Fruit fly (Drosophila melanogaster) whole organism, embryonic: Measurements from ENCODE around the gene CG6891.

ENCODE experiments used
- Ada2b ChIP-seq: fragments of 200-800 bp; sonication (Bioruptor generic); IDR thresholded peaks from 2 replicates; pipeline ENCODE4 v1.3.6; 2022; ENCODE audit warnings: missing biosample characterization, missing genetic modification characterization
- Asciz ChIP-seq: fragments of 200-800 bp; sonication (Bioruptor generic); optimal IDR thresholded peaks from 2 replicates; lab custom pipeline; 2017; ENCODE audit warnings: missing biosample characterization, mild to moderate bottlenecking, missing genetic modification characterization, missing genetic modification reagents
- Blimp-1 ChIP-seq: fragments of 200-800 bp; sonication (Bioruptor generic); optimal IDR thresholded peaks from 3 replicates; lab custom pipeline; 2018; ENCODE audit warnings: missing biosample characterization, missing genetic modification characterization, mild to moderate bottlenecking, moderate library complexity, missing genetic modification reagents
- CG10209 ChIP-seq: fragments of 200-800 bp; sonication (Bioruptor generic); optimal IDR thresholded peaks from 3 replicates; lab custom pipeline; 2017; ENCODE audit warnings: missing biosample characterization, mild to moderate bottlenecking, missing genetic modification characterization, missing genetic modification reagents
- CG10654 ChIP-seq: fragments of 200-800 bp; sonication (Bioruptor generic); optimal IDR thresholded peaks from 2 replicates; lab custom pipeline; 2016; ENCODE audit warnings: missing biosample characterization, missing genetic modification characterization
- CG10979 ChIP-seq: fragments of 200-800 bp; sonication (Bioruptor generic); optimal IDR thresholded peaks from 2 replicates; lab custom pipeline; 2018; ENCODE audit warnings: missing biosample characterization, mild to moderate bottlenecking, missing genetic modification characterization, moderate library complexity
- CG11504 ChIP-seq: fragments of 200-800 bp; sonication (Bioruptor generic); optimal IDR thresholded peaks from 3 replicates; lab custom pipeline; 2019; ENCODE audit warnings: missing biosample characterization, mild to moderate bottlenecking, missing genetic modification characterization, moderate library complexity
- CG11723 ChIP-seq: fragments of 200-800 bp; sonication (Bioruptor generic); optimal IDR thresholded peaks from 2 replicates; lab custom pipeline; 2017; ENCODE audit warnings: missing biosample characterization, mild to moderate bottlenecking, missing genetic modification characterization
- CG12391 ChIP-seq: fragments of 200-800 bp; sonication (Bioruptor generic); optimal IDR thresholded peaks from 3 replicates; lab custom pipeline; 2018; ENCODE audit warnings: missing biosample characterization, mild to moderate bottlenecking, missing genetic modification characterization, moderate library complexity
- CG12942 ChIP-seq: fragments of 200-800 bp; sonication (Bioruptor generic); optimal IDR thresholded peaks from 3 replicates; lab custom pipeline; 2016; ENCODE audit warnings: missing biosample characterization, missing genetic modification characterization
- CG1529 ChIP-seq: fragments of 200-800 bp; sonication (Bioruptor generic); optimal IDR thresholded peaks from 3 replicates; lab custom pipeline; 2018; ENCODE audit warnings: missing biosample characterization, missing genetic modification characterization
- CG15601 ChIP-seq: fragments of 200-800 bp; sonication (Bioruptor generic); optimal IDR thresholded peaks from 3 replicates; lab custom pipeline; 2019; ENCODE audit warnings: missing biosample characterization, mild to moderate bottlenecking, missing genetic modification characterization, moderate library complexity
- CG1602 ChIP-seq: fragments of 200-800 bp; sonication (Bioruptor generic); optimal IDR thresholded peaks from 3 replicates; lab custom pipeline; 2016; ENCODE audit warnings: missing biosample characterization, missing genetic modification characterization
- CG17359 ChIP-seq: fragments of 200-800 bp; sonication (Bioruptor generic); optimal IDR thresholded peaks from 3 replicates; lab custom pipeline; 2018; ENCODE audit warnings: missing biosample characterization, mild to moderate bottlenecking, missing genetic modification characterization, moderate library complexity
- CG2875 ChIP-seq: fragments of 200-800 bp; sonication (Bioruptor generic); optimal IDR thresholded peaks from 2 replicates; lab custom pipeline; 2017; ENCODE audit warnings: missing biosample characterization, mild to moderate bottlenecking, missing genetic modification characterization, missing genetic modification reagents
- CG30020 ChIP-seq: fragments of 200-800 bp; optimal IDR thresholded peaks from 2 replicates; lab custom pipeline; 2019; ENCODE audit warnings: missing biosample characterization, mild to moderate bottlenecking, missing genetic modification characterization, moderate library complexity
- CG31224 ChIP-seq: fragments of 200-800 bp; sonication (Bioruptor generic); IDR thresholded peaks from 2 replicates; pipeline ENCODE4 v1.3.6; 2022; ENCODE audit warnings: missing biosample characterization, missing genetic modification characterization
- CG31441 ChIP-seq: fragments of 200-800 bp; sonication (Bioruptor generic); IDR thresholded peaks from 2 replicates; pipeline ENCODE4 v1.3.6; 2022; ENCODE audit warnings: missing biosample characterization, missing genetic modification characterization
- CG32532 ChIP-seq: fragments of 200-800 bp; sonication (Bioruptor generic); IDR thresholded peaks from 2 replicates; pipeline ENCODE4 v1.3.6; 2022; ENCODE audit warnings: missing biosample characterization, missing genetic modification characterization
- CG33557 ChIP-seq: fragments of 200-800 bp; sonication (Bioruptor generic); optimal IDR thresholded peaks from 2 replicates; lab custom pipeline; 2019; ENCODE audit warnings: missing biosample characterization, mild to moderate bottlenecking, missing genetic modification characterization, moderate library complexity
- CG4820 ChIP-seq: fragments of 200-800 bp; sonication (Bioruptor generic); optimal IDR thresholded peaks from 3 replicates; lab custom pipeline; 2016; ENCODE audit warnings: missing biosample characterization, missing genetic modification characterization
- CG6254 ChIP-seq: fragments of 200-800 bp; sonication (Bioruptor generic); optimal IDR thresholded peaks from 3 replicates; lab custom pipeline; 2017; ENCODE audit warnings: mild to moderate bottlenecking, missing biosample characterization, missing genetic modification reagents, missing genetic modification characterization
- CG8281 ChIP-seq: fragments of 200-800 bp; sonication (Bioruptor generic); optimal IDR thresholded peaks from 2 replicates; lab custom pipeline; 2018; ENCODE audit warnings: missing biosample characterization, mild to moderate bottlenecking, missing genetic modification characterization, moderate library complexity
- CG8388 ChIP-seq: fragments of 200-800 bp; sonication (Bioruptor generic); optimal IDR thresholded peaks from 2 replicates; lab custom pipeline; 2019; ENCODE audit warnings: missing biosample characterization, mild to moderate bottlenecking, missing genetic modification characterization, moderate library complexity
- CG9437 ChIP-seq: fragments of 200-800 bp; sonication (Bioruptor generic); optimal IDR thresholded peaks from 2 replicates; lab custom pipeline; 2018; ENCODE audit warnings: missing biosample characterization, mild to moderate bottlenecking, missing genetic modification characterization
- Dek ChIP-seq: fragments of 200-800 bp; sonication (Bioruptor generic); optimal IDR thresholded peaks from 3 replicates; lab custom pipeline; 2019; ENCODE audit warnings: missing biosample characterization, mild to moderate bottlenecking, missing genetic modification characterization, moderate library complexity
- HLHmδ ChIP-seq: fragments of 200-800 bp; sonication (Bioruptor generic); optimal IDR thresholded peaks from 2 replicates; lab custom pipeline; 2018; ENCODE audit warnings: missing biosample characterization, mild to moderate bottlenecking, missing genetic modification characterization, moderate library complexity
- Max ChIP-seq: fragments of 200-800 bp; sonication (Bioruptor generic); optimal IDR thresholded peaks from 2 replicates; lab custom pipeline; 2016; ENCODE audit warnings: missing biosample characterization, mild to moderate bottlenecking, missing genetic modification characterization
- Rfx ChIP-seq: fragments of 200-800 bp; sonication (Bioruptor generic); IDR thresholded peaks from 2 replicates; pipeline ENCODE4 v1.3.6; 2022; ENCODE audit warnings: missing biosample characterization, missing genetic modification characterization
- Sin3A ChIP-seq: fragments of >200 bp; optimal IDR thresholded peaks from 2 replicates; lab custom pipeline; 2018
- Six4 ChIP-seq: fragments of 200-800 bp; sonication (Bioruptor generic); optimal IDR thresholded peaks from 2 replicates; lab custom pipeline; 2016; ENCODE audit warnings: missing biosample characterization, missing genetic modification characterization
- Sox100B ChIP-seq: fragments of 200-800 bp; sonication (Bioruptor generic); optimal IDR thresholded peaks from 3 replicates; lab custom pipeline; 2018; ENCODE audit warnings: missing biosample characterization, mild to moderate bottlenecking, missing genetic modification characterization
- Spps ChIP-seq: fragments of 200-800 bp; sonication (Bioruptor generic); optimal IDR thresholded peaks from 2 replicates; lab custom pipeline; 2018; ENCODE audit warnings: missing biosample characterization, mild to moderate bottlenecking, missing genetic modification characterization
- Xbp1 ChIP-seq: fragments of 200-800 bp; sonication (Bioruptor generic); optimal IDR thresholded peaks from 3 replicates; lab custom pipeline; 2016; ENCODE audit warnings: missing biosample characterization, mild to moderate bottlenecking, missing genetic modification characterization
- bcd ChIP-seq: fragments of 200-800 bp; sonication (Bioruptor generic); optimal IDR thresholded peaks from 2 replicates; lab custom pipeline; 2017; ENCODE audit warnings: missing biosample characterization, mild to moderate bottlenecking, missing genetic modification characterization
- bsh ChIP-seq, 2 experiments: fragments of 200-800 bp; sonication (Bioruptor generic); optimal IDR thresholded peaks; 2 replicates each; lab custom pipeline; 2017 to 2018; ENCODE audit warnings: mild to moderate bottlenecking in 2 of 2, missing biosample characterization in 2 of 2, missing genetic modification characterization in 2 of 2, moderate library complexity in 1 of 2
- chinmo ChIP-seq: fragments of 200-800 bp; sonication (Bioruptor generic); IDR thresholded peaks from 4 replicates; pipeline ENCODE4 v1.3.6; 2022; ENCODE audit warnings: missing biosample characterization, missing genetic modification characterization; ENCODE audit not compliant: partially characterized antibody
- croc ChIP-seq: fragments of 200-800 bp; sonication (Bioruptor generic); conservative IDR thresholded peaks from 3 replicates; pipeline ENCODE4 v1.3.6; 2022; ENCODE audit warnings: missing biosample characterization, missing genetic modification characterization
- dysf ChIP-seq: fragments of 200-800 bp; sonication (Bioruptor generic); IDR thresholded peaks from 3 replicates; pipeline ENCODE4 v1.3.6; 2022; ENCODE audit warnings: missing biosample characterization, missing genetic modification characterization
- hkb ChIP-seq, 2 experiments: fragments of 200-800 bp in 1 of 2; fragments of >200 bp in 1 of 2; sonication (Bioruptor generic) in 1 of 2; IDR thresholded peaks in 1 of 2; optimal IDR thresholded peaks in 1 of 2; 2 replicates each; pipeline versions ENCODE4 v1.3.6 to Lab custom; 2017 to 2022; ENCODE audit warnings: missing biosample characterization in 1 of 2, missing genetic modification characterization in 1 of 2
- insv ChIP-seq, 2 experiments: fragments of 200-800 bp; sonication (Bioruptor generic); optimal IDR thresholded peaks; 3 replicates each; lab custom pipeline; 2016 to 2018; ENCODE audit warnings: missing biosample characterization in 2 of 2, missing genetic modification characterization in 2 of 2
- nom ChIP-seq: fragments of 200-800 bp; sonication (Bioruptor generic); optimal IDR thresholded peaks from 2 replicates; lab custom pipeline; 2017; ENCODE audit warnings: missing biosample characterization, missing genetic modification characterization, mild to moderate bottlenecking, moderate library complexity, missing genetic modification reagents
- org-1 ChIP-seq: fragments of 200-800 bp; sonication (Bioruptor generic); optimal IDR thresholded peaks from 2 replicates; lab custom pipeline; 2017; ENCODE audit warnings: missing biosample characterization, missing genetic modification characterization
- phol ChIP-seq: fragments of 200-800 bp; sonication (Bioruptor generic); optimal IDR thresholded peaks from 3 replicates; lab custom pipeline; 2018; ENCODE audit warnings: missing biosample characterization, mild to moderate bottlenecking, missing genetic modification characterization, moderate library complexity
- pum ChIP-seq: fragments of 200-800 bp; sonication (Bioruptor generic); optimal IDR thresholded peaks from 2 replicates; lab custom pipeline; 2016; ENCODE audit warnings: missing biosample characterization, missing genetic modification characterization
- ssp ChIP-seq: fragments of 200-800 bp; sonication (Bioruptor generic); IDR thresholded peaks from 2 replicates; pipeline ENCODE4 v1.3.6; 2022; ENCODE audit warnings: missing biosample characterization, missing genetic modification characterization
- zf30C ChIP-seq: fragments of 200-800 bp; sonication (Bioruptor generic); optimal IDR thresholded peaks from 3 replicates; lab custom pipeline; 2018; ENCODE audit warnings: missing biosample characterization, mild to moderate bottlenecking, missing genetic modification characterization
- zfh1 ChIP-seq: fragments of 200-800 bp; sonication (Bioruptor generic); IDR thresholded peaks from 3 replicates; pipeline ENCODE4 v1.3.6; 2022; ENCODE audit warnings: missing biosample characterization, missing genetic modification characterization

Gene CG6891

DNA sequence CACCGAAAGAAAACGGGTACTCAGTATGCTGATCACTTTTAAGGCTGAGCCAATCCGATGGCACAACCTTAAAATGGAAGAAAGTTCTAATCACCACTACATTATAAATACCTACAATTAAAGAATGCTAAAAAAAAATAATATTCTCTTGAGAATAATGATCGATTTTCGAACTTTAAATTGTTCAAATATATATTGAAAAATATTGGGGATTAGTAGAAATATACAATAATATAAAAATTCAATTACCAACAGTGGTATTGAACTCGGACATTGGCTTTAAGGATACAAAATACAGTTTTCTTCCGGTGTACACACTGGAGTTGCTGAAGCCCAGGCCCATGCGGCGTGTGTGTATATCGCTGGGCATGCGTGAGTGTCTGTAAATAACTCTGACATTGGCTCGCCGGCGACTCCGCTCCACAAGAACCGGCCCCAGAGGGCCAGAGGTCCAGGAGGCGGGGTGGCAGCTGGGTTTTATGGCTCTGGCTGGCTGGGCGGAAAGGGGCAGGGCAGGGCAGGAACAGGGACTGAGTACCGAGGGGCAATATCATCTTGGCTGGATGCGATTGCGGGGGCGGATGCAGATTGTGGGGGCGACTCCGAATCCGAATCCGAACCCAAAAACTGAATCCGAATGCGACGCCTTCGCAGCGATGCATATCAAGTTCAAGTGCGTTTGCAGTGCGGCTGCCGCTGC, 961 bp downstream of the CG6891 start (continued):
- TF ChIP-seq CG12942 (peak; percentile 33), CG6254 (GFP tag; lab: Kevin White, UChicago) (peak; percentile 49), CG1602 (GFP tag; lab: Kevin White, UChicago) (peak; percentile 62), CG10209 (GFP tag; lab: Kevin White, UChicago) (peak; percentile 51), Dek (tag; lab: Kevin White, UChicago) (peak; percentile 17), CG8281 (tag; lab: Kevin White, UChicago) (peak; percentile 5), Max (GFP tag; lab: Kevin White, UChicago) (peak; percentile 13), zf30C (GFP tag; lab: Kevin White, UChicago) (peak; percentile 73), CG12391 (tag; lab: Kevin White, UChicago) (peak; percentile 81), Sin3A (no peak), phol (peak; percentile 75), Asciz (peak; percentile 21), org-1 (GFP tag; lab: Kevin White, UChicago) (peak; percentile 48), CG33557 (GFP tag; lab: Kevin White, UChicago) (peak; percentile 84), zfh1 (GFP tag; lab: Robert Waterston, UW) (peak; percentile 38; the same call in 2 of the 3 replicates), Six4 (GFP tag; lab: Kevin White, UChicago) (peak; percentile 36), dysf (GFP tag; lab: Robert Waterston, UW) (peak; percentile 41; the same call in 1 of the 3 replicates), CG11504 (peak; percentile 74), ssp (GFP tag; lab: Robert Waterston, UW) (peak; percentile 46; the same call in 1 of the 2 replicates), Ada2b (GFP tag; lab: Robert Waterston, UW) (no peak), Rfx (0 out of 2 replicates have a peak, but pooled peaks have one; percentile 17), insv (GFP tag; optimal IDR thresholded peaks at IDR 0.05; lab: Kevin White, UChicago) (no peak), chinmo (no peak), bcd (peak; percentile 43), Spps (tag; lab: Kevin White, UChicago) (peak; percentile 52), CG30020 (tag; lab: Kevin White, UChicago) (peak; percentile 34), CG9437 (GFP tag; lab: Kevin White, UChicago) (peak; percentile 77), pum (GFP tag; lab: Kevin White, UChicago) (peak; percentile 21), CG31224 (GFP tag; lab: Robert Waterston, UW) (no peak), CG32532 (GFP tag; lab: Robert Waterston, UW) (no peak), CG10654 (GFP tag; lab: Kevin White, UChicago) (peak; percentile 47), Sox100B (GFP tag; lab: Kevin White, UChicago) (peak; percentile 79), CG8388 (GFP tag; lab: Kevin White, UChicago) (peak; percentile 87), CG15601 (tag; lab: Kevin White, UChicago) (peak; percentile 87), CG1529 (GFP tag; lab: Kevin White, UChicago) (peak; percentile 80), Blimp-1 (GFP tag; lab: Kevin White, UChicago) (peak; percentile 52), CG31441 (GFP tag; lab: Robert Waterston, UW) (peak; percentile 76), bsh (GFP tag; optimal IDR thresholded peaks at IDR 0.05; lab: Kevin White, UChicago) (peak; percentile 84 to 86), CG17359 (tag; lab: Kevin White, UChicago) (peak; percentile 26), CG2875 (peak; percentile 70), CG10979 (peak; percentile 87), hkb (optimal IDR thresholded peaks at IDR 0.05; lab: Kevin White, UChicago) (no peak), hkb (GFP tag; IDR thresholded peaks at IDR 0.05; lab: Robert Waterston, UW) (peak; percentile 18; the same call in 1 of the 2 replicates), Xbp1 (peak; percentile 58), CG4820 (GFP tag; lab: Kevin White, UChicago) (peak; percentile 35), HLHmδ (GFP tag; lab: Kevin White, UChicago) (no peak), croc (GFP tag; lab: Robert Waterston, UW) (peak; percentile 59), CG11723 (peak; percentile 54), nom (GFP tag; lab: Kevin White, UChicago) (peak; percentile 75)
